Fruit fly (Drosophila melanogaster) whole organism, prepupa: ENCODE results near the gene Nf-YB.

Experiments
- CG1621 ChIP-seq: fragments of 200-800 bp; sonication (Bioruptor generic); optimal IDR thresholded peaks from 3 replicates; lab custom pipeline; 2018; ENCODE audit warnings: missing biosample characterization, mild to moderate bottlenecking, missing genetic modification characterization
- CG16779 ChIP-seq: fragments of 200-800 bp; sonication (Bioruptor generic); optimal IDR thresholded peaks from 3 replicates; lab custom pipeline; 2017; ENCODE audit warnings: missing biosample characterization, mild to moderate bottlenecking, missing genetic modification characterization
- CG34406 ChIP-seq: fragments of 200-800 bp; sonication (Bioruptor generic); optimal IDR thresholded peaks from 3 replicates; lab custom pipeline; 2016; ENCODE audit warnings: missing biosample characterization, missing genetic modification characterization
- CG6276 ChIP-seq: fragments of 200-800 bp; sonication (Bioruptor generic); optimal IDR thresholded peaks from 2 replicates; lab custom pipeline; 2017; ENCODE audit warnings: missing biosample characterization, mild to moderate bottlenecking, missing genetic modification characterization
- CG7368 ChIP-seq: fragments of 200-800 bp; sonication (Bioruptor generic); optimal IDR thresholded peaks from 3 replicates; lab custom pipeline; 2016; ENCODE audit warnings: missing biosample characterization, missing genetic modification characterization
- CG8119 ChIP-seq: fragments of 200-800 bp; sonication (Bioruptor generic); IDR thresholded peaks from 3 replicates; pipeline ENCODE4 v1.3.6; 2022; ENCODE audit warnings: missing biosample characterization, missing genetic modification characterization
- Hr38 ChIP-seq: sonication (Bioruptor generic); optimal IDR thresholded peaks from 2 replicates; lab custom pipeline; 2016; ENCODE audit warnings: missing biosample characterization, missing genetic modification characterization
- Hr39 ChIP-seq: fragments of 200-800 bp; sonication (Bioruptor generic); optimal IDR thresholded peaks from 2 replicates; lab custom pipeline; 2016; ENCODE audit warnings: missing biosample characterization, missing genetic modification characterization
- Hr4 ChIP-seq: fragments of 200-800 bp; sonication (Bioruptor generic); optimal IDR thresholded peaks from 3 replicates; lab custom pipeline; 2016; ENCODE audit warnings: missing biosample characterization, missing genetic modification characterization
- Lpt ChIP-seq: fragments of 200-800 bp; sonication (Bioruptor generic); optimal IDR thresholded peaks from 3 replicates; lab custom pipeline; 2016; ENCODE audit warnings: missing biosample characterization, missing genetic modification characterization
- Sox102F ChIP-seq: fragments of 200-800 bp; sonication (Bioruptor generic); optimal IDR thresholded peaks from 2 replicates; lab custom pipeline; 2016; ENCODE audit warnings: missing biosample characterization, mild to moderate bottlenecking, missing genetic modification characterization
- acj6 ChIP-seq: fragments of 200-800 bp; sonication (Bioruptor generic); optimal IDR thresholded peaks from 3 replicates; lab custom pipeline; 2016; ENCODE audit warnings: missing biosample characterization, missing genetic modification characterization
- svp ChIP-seq: fragments of 200-800 bp; sonication (Bioruptor generic); peaks from one replicate; lab custom pipeline; 2016; ENCODE audit warnings: missing biosample characterization, missing genetic modification characterization

- TF ChIP-seq CG34406 (GFP tag; lab: Kevin White, UChicago) (no peak), Sox102F (GFP tag; lab: Kevin White, UChicago) (no peak), Hr39 (GFP tag; lab: Kevin White, UChicago) (no peak), CG6276 (no peak), Hr38 (GFP tag; lab: Kevin White, UChicago) (no peak), CG8119 (no peak), acj6 (GFP tag; lab: Kevin White, UChicago) (no peak), CG16779 (tag; lab: Kevin White, UChicago) (no peak), Lpt (GFP tag; lab: Kevin White, UChicago) (no peak), CG7368 (GFP tag; lab: Kevin White, UChicago) (no peak), Hr4 (GFP tag; lab: Kevin White, UChicago) (no peak), CG1621 (tag; lab: Kevin White, UChicago) (no peak), svp (no peak)
Observed at dm6 chr2L:19768967-19769366, 33.1 kb downstream of the Nf-YB start, which contains the start of gene bsh.
